Fruit fly (Drosophila melanogaster) whole organism: ENCODE measurements around the gene Dnaaf5.
A peak's percentile ranks its signal among the peaks of the same experiment; 100 is the strongest.

Experiments used
- CG8478 ChIP-seq: fragments of >200 bp; optimal IDR thresholded peaks from 2 replicates; lab custom pipeline; 2018; ENCODE audit warnings: inconsistent platforms
- Dll ChIP-seq: fragments of >200 bp; optimal IDR thresholded peaks from 2 replicates; lab custom pipeline; 2017
- EcR ChIP-seq, 2 experiments: fragments of >200 bp; optimal IDR thresholded peaks; 2 replicates each; lab custom pipeline; 2017; ENCODE audit warnings: missing biosample characterization in 2 of 2, missing genetic modification characterization in 2 of 2, missing genetic modification reagents in 2 of 2
- pan ChIP-seq: fragments of >200 bp; optimal IDR thresholded peaks from 2 replicates; lab custom pipeline; 2017
- psq ChIP-seq: fragments of >200 bp; optimal IDR thresholded peaks from 2 replicates; lab custom pipeline; 2017
- usp ChIP-seq: fragments of >200 bp; optimal IDR thresholded peaks from 2 replicates; lab custom pipeline; 2017; ENCODE audit warnings: missing biosample characterization, missing genetic modification characterization, mixed read lengths

Gene Dnaaf5

DNA sequence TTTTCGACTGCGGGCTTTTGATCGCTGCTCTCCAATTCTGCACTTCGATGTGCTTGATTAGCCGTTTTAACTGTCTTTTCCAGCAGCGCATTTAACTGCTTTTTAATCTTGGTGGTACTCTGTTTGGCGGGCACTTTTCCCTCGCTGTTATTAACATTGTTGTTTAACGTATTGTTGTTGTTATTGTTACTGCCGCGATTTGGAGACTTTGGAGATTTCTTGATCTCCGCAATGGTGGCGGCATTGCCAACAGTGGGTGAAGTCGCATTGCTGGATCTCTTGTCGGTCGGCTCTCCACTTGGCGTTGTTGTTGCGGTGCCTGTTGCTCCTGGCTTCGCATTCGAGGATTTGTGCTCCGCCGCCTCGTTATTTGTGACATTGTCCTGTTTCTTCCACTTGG is 30.9 kb downstream of the Dnaaf5 start:
- TF ChIP-seq Dll (no peak), pan (lab: Kevin White, UChicago) (no peak), psq (no peak), EcR (GFP tag; optimal IDR thresholded peaks at IDR 0.05; lab: Kevin White, UChicago) (no peak), CG8478 (lab: Kevin White, UChicago) (no peak), usp (GFP tag; lab: Kevin White, UChicago) (no peak)

dm6 chr3R:14329549-14329948 is 32.0 kb downstream of the Dnaaf5 start:
- no peak for TF ChIP-seq psq
- no peak for TF ChIP-seq usp (GFP tag; lab: Kevin White, UChicago)
- no peak for TF ChIP-seq pan (lab: Kevin White, UChicago)
- no peak for TF ChIP-seq EcR (GFP tag; optimal IDR thresholded peaks at IDR 0.05; lab: Kevin White, UChicago)
- no peak for TF ChIP-seq Dll
- TF ChIP-seq CG8478 (lab: Kevin White, UChicago) = no peak

DNA sequence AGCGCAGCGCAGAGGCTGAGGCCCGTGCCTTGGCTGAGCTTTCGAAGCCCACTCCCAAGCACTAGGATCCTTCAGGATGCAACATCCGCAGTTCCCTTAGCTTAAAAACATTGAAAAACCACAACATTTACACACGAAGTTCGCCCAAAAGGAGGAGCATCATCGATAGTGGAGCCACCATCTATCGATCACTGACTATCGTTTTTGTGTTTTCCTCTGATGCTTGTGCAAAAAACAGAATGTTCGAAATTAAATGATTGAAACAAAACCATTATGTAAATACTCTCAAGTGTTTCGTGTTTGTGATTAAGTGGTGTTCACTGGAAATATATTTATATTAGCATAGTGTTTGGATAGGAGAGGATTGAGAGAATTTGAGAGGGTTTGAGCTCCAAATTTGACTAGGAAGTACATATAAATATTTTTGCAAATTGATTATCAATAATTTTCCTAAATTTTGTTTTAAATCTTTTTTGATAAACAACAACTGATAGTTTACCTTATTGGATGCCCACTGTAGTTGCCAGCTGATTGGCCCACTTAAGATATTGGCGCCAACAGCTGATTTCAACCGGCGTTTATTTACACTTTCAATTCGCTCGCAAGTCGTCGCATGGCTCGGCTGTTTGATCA is 34.0 kb downstream of the Dnaaf5 start, which contains the start of gene spn-B:
TSS of gene spn-B (plus strand) at position 580 of the 633 bp plus-strand sequence.
- TF ChIP-seq CG8478 (lab: Kevin White, UChicago) = no peak
- no peak for TF ChIP-seq pan (lab: Kevin White, UChicago)
- no peak for TF ChIP-seq usp (GFP tag; lab: Kevin White, UChicago)
- no peak for TF ChIP-seq EcR (GFP tag; optimal IDR thresholded peaks at IDR 0.05; lab: Kevin White, UChicago)
- no peak for TF ChIP-seq Dll
- no peak for TF ChIP-seq psq

dm6 chr3R:14327113-14327466 is 34.5 kb downstream of the Dnaaf5 start:
- TF ChIP-seq EcR (GFP tag; optimal IDR thresholded peaks at IDR 0.05; lab: Kevin White, UChicago) = no peak
- TF ChIP-seq Dll = no peak
- TF ChIP-seq pan (lab: Kevin White, UChicago) = no peak
- TF ChIP-seq usp (GFP tag; lab: Kevin White, UChicago) = no peak
- TF ChIP-seq psq = no peak
- TF ChIP-seq CG8478 (lab: Kevin White, UChicago) = no peak

DNA sequence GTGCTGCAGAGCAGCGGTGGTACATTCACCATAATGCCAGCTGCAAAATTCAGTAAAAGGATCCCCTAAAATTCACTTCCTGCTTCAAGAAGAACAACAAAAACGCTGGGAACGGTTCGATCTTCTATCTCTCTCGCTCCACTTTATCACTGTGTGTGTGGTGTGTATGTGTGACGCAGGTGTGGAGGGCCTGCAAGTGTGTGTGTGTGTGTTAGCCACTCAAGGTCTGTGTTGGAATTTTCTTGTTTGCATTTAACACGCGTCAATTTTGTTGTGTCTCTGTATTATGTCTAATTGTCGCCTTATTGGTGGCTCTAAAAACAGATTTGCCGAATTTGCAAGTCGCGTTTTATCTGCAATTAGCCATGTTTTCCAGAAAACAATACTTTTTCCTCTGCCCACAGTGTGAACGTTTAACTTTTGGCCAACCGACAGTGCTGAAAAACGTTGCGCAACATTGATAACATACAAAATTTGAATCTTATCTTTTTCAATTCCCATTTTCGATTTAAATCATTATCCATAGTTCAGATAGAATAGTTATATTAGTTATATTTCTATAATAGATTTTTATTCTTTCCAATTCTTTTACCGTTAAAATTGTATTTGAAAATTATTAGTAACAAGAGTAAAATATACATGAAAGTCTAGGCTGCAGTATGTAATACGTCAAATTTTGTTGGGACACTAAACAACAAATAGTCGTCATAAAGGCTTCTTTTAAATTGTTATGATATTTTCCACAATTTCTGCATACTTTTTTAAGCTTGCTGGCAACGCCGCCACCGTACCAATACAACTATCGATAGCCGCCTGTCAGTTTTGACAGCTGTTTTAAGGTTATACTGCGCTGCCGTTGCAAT is 35.1 kb downstream of the Dnaaf5 start, which contains the start of the genes Afti and ATPsynE:
TSS of gene Afti (minus strand) at position 440 of the 863 bp plus-strand sequence.
TSS of gene ATPsynE (plus strand) at position 698 of the 863 bp plus-strand sequence.
- TF ChIP-seq CG8478 (lab: Kevin White, UChicago) (peak; percentile 68), EcR (GFP tag; optimal IDR thresholded peaks at IDR 0.05; lab: Kevin White, UChicago) (no peak)

DNA sequence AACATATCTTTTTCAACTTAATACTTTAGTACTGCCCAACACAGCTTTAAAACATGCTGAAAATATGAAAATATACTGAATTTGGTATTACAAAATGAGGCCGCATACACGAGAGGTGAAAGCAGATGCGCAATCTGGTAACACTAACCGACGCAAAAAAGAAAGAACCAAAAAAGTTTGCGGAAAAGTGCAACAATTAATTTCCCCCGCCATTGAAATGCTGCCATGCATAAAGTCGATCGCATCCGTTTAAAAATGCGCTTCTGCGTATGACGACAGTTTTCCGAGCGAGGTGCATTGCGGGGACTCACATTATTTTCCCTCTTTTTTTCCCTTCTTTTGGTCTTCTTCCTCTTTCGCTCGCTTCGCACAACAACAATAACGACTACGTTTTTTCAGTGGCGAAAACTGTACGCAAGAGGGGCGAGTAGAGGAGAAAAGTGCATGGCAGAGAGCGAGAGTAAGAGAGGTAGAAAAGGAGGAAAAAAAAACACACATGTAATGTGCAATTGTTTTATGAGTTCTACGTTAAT is 45.6 kb downstream of the Dnaaf5 start, which contains the start of gene Set8:
TSS of gene Set8 (plus strand) at position 127 of the 533 bp plus-strand sequence.
- no peak for TF ChIP-seq psq
- TF ChIP-seq usp (GFP tag; lab: Kevin White, UChicago) = no peak
- no peak for TF ChIP-seq pan (lab: Kevin White, UChicago)
- no peak for TF ChIP-seq EcR (GFP tag; optimal IDR thresholded peaks at IDR 0.05; lab: Kevin White, UChicago)
- no peak for TF ChIP-seq CG8478 (lab: Kevin White, UChicago)
- TF ChIP-seq Dll = no peak

- no peak for TF ChIP-seq usp (GFP tag; lab: Kevin White, UChicago)
- TF ChIP-seq CG8478 (lab: Kevin White, UChicago) = no peak
- no peak for TF ChIP-seq Dll
- TF ChIP-seq EcR (GFP tag; optimal IDR thresholded peaks at IDR 0.05; lab: Kevin White, UChicago) = no peak
- no peak for TF ChIP-seq pan (lab: Kevin White, UChicago)
- no peak for TF ChIP-seq psq
Measured at dm6 chr3R:14314554-14314953, 47.0 kb downstream of the Dnaaf5 start, which contains the start of gene Crz. Crz (plus strand) TSS chr3R:14314854.

DNA sequence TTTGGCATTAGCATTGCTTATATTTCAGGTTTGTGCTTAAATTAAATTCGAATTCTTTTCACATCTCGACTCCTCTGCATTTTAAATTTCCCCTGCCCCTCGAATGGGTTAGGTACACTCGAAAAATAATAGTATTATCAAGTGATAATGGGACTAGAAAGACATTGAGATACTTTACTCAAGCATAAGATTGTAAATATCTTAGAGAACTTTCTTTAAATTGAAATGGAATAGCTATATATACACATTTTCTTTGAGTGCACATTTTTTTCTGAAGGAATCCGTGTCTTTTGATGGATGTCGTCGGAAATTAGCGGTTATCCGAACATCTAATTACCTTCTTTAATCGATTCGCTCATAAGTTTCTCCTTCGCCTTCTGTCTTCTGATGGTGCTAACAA is 50.6 kb downstream of the Dnaaf5 start:
- TF ChIP-seq psq (no peak), Dll (no peak), pan (lab: Kevin White, UChicago) (no peak), CG8478 (lab: Kevin White, UChicago) (no peak), usp (GFP tag; lab: Kevin White, UChicago) (no peak)

- TF ChIP-seq psq = no peak
- no peak for TF ChIP-seq usp (GFP tag; lab: Kevin White, UChicago)
- no peak for TF ChIP-seq pan (lab: Kevin White, UChicago)
- TF ChIP-seq CG8478 (lab: Kevin White, UChicago) = no peak
- TF ChIP-seq EcR (GFP tag; optimal IDR thresholded peaks at IDR 0.05; lab: Kevin White, UChicago) = no peak
- no peak for TF ChIP-seq Dll
Measured at dm6 chr3R:14310062-14310461, 51.5 kb downstream of the Dnaaf5 start, which contains the start of gene CG31321. CG31321 (plus strand) TSS chr3R:14310362.

DNA sequence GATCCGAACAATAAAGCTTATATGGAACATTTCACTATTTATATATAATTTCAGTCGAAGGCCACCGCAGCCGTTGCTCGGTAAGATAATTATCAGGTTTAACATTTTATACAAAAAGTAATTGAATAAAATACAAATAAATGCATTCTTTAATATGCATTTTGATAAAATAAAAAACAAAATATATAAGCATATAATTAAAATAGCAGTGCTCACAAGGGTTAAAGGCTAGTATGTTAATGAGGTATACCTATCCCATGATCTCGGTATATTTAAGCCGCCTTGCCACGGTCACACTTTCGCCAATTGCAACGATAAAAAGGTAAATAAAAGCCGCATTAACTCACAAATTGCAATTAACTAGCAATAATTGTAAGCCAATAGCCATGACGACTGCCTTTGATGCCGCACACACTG is 52.8 kb downstream of the Dnaaf5 start, which contains the start of gene Polr2I:
TSS of gene Polr2I (plus strand) at position 289 of the 417 bp plus-strand sequence.
- TF ChIP-seq psq (no peak), EcR (GFP tag; optimal IDR thresholded peaks at IDR 0.05; lab: Kevin White, UChicago) (no peak), pan (lab: Kevin White, UChicago) (no peak), usp (GFP tag; lab: Kevin White, UChicago) (no peak), Dll (no peak), CG8478 (lab: Kevin White, UChicago) (no peak)
